Worm (Caenorhabditis elegans) whole organism, late embryonic: Measurements from ENCODE around the gene T24H7.8.

ENCODE experiments used
- C38D4.7 ChIP-seq: fragments of 200-800 bp; sonication (Bioruptor generic); optimal IDR thresholded peaks from 2 replicates; lab custom pipeline; 2018; ENCODE audit warnings: mild to moderate bottlenecking, missing genetic modification characterization, moderate library complexity, missing compliant biosample characterization
- F13H6.1 ChIP-seq: sonication (generic microtip); optimal IDR thresholded peaks from 2 replicates; lab custom pipeline; 2016; ENCODE audit warnings: missing genetic modification characterization, missing compliant biosample characterization
- T23F11.4 ChIP-seq: fragments of 200-800 bp; sonication (Bioruptor generic); optimal IDR thresholded peaks from 2 replicates; lab custom pipeline; 2018; ENCODE audit warnings: mild to moderate bottlenecking, missing genetic modification characterization, missing compliant biosample characterization
- Y22D7AL.16 ChIP-seq: sonication (generic microtip); optimal IDR thresholded peaks from 2 replicates; lab custom pipeline; 2016; ENCODE audit warnings: missing genetic modification characterization, missing compliant biosample characterization
- ceh-19 ChIP-seq: fragments of 200-800 bp; sonication (Bioruptor generic); optimal IDR thresholded peaks from 2 replicates; lab custom pipeline; 2018; ENCODE audit warnings: mild to moderate bottlenecking, missing genetic modification characterization, missing compliant biosample characterization
- ceh-22 ChIP-seq: sonication (generic microtip); optimal IDR thresholded peaks from 2 replicates; lab custom pipeline; 2017; ENCODE audit warnings: missing biosample characterization, missing genetic modification characterization
- ceh-24 ChIP-seq: sonication (generic microtip); optimal IDR thresholded peaks from 2 replicates; lab custom pipeline; 2016; ENCODE audit warnings: mild to moderate bottlenecking, missing genetic modification characterization, missing compliant biosample characterization
- ceh-30 ChIP-seq: fragments of 150-350 bp; optimal IDR thresholded peaks from 2 replicates; lab custom pipeline; 2014; ENCODE audit warnings: missing biosample characterization, missing genetic modification characterization
- ceh-31 ChIP-seq: sonication (generic microtip); optimal IDR thresholded peaks from 2 replicates; lab custom pipeline; 2016; ENCODE audit warnings: missing genetic modification characterization, missing compliant biosample characterization
- ceh-6 ChIP-seq: fragments of 200-800 bp; sonication (Bioruptor generic); optimal IDR thresholded peaks from 2 replicates; lab custom pipeline; 2018; ENCODE audit warnings: mild to moderate bottlenecking, missing genetic modification characterization, missing compliant biosample characterization
- ceh-9 ChIP-seq: sonication (generic microtip); optimal IDR thresholded peaks from 2 replicates; lab custom pipeline; 2016; ENCODE audit warnings: mild to moderate bottlenecking, missing genetic modification characterization, inconsistent platforms, missing compliant biosample characterization
- dmd-4 ChIP-seq: sonication (generic microtip); optimal IDR thresholded peaks from 2 replicates; lab custom pipeline; 2016; ENCODE audit warnings: borderline replicate concordance, missing genetic modification characterization, missing compliant biosample characterization
- dve-1 ChIP-seq: sonication (generic microtip); optimal IDR thresholded peaks from 2 replicates; lab custom pipeline; 2017; ENCODE audit warnings: antibody characterized with exemption, mild to moderate bottlenecking, missing genetic modification characterization, missing compliant biosample characterization
- elt-4 ChIP-seq: sonication (generic microtip); optimal IDR thresholded peaks from 2 replicates; lab custom pipeline; 2016; ENCODE audit warnings: missing genetic modification characterization, missing compliant biosample characterization
- eyg-1 ChIP-seq: sonication (generic microtip); optimal IDR thresholded peaks from 2 replicates; lab custom pipeline; 2016; ENCODE audit warnings: missing genotype, missing genetic modification characterization, missing compliant biosample characterization
- fax-1 ChIP-seq: sonication (generic microtip); optimal IDR thresholded peaks from 2 replicates; lab custom pipeline; 2016; ENCODE audit warnings: missing genotype, missing genetic modification characterization, missing compliant biosample characterization
- gmeb-2 ChIP-seq: sonication (generic microtip); optimal IDR thresholded peaks from 2 replicates; lab custom pipeline; 2016; ENCODE audit warnings: missing genetic modification characterization, inconsistent platforms, missing compliant biosample characterization
- hlh-13 ChIP-seq: fragments of 200-800 bp; sonication (Bioruptor generic); optimal IDR thresholded peaks from 2 replicates; lab custom pipeline; 2018; ENCODE audit warnings: mild to moderate bottlenecking, missing genetic modification characterization, missing compliant biosample characterization
- hlh-6 ChIP-seq: sonication (generic microtip); optimal IDR thresholded peaks from 2 replicates; lab custom pipeline; 2016; ENCODE audit warnings: missing genotype, missing genetic modification characterization, missing compliant biosample characterization
- hlh-8 ChIP-seq: sonication (generic microtip); optimal IDR thresholded peaks from 2 replicates; lab custom pipeline; 2016; ENCODE audit warnings: missing genotype, missing genetic modification characterization, missing compliant biosample characterization
- mec-3 ChIP-seq: sonication (generic microtip); optimal IDR thresholded peaks from 2 replicates; lab custom pipeline; 2016; ENCODE audit warnings: borderline replicate concordance, missing genetic modification characterization, missing compliant biosample characterization
- nfya-1 ChIP-seq: sonication (generic microtip); optimal IDR thresholded peaks from 2 replicates; lab custom pipeline; 2017; ENCODE audit warnings: missing genetic modification characterization, mild to moderate bottlenecking, missing compliant biosample characterization, antibody characterized with exemption, moderate library complexity
- nhr-232 ChIP-seq: sonication (generic microtip); optimal IDR thresholded peaks from 2 replicates; lab custom pipeline; 2016; ENCODE audit warnings: missing genetic modification characterization, missing compliant biosample characterization
- npax-4 ChIP-seq: sonication (generic microtip); optimal IDR thresholded peaks from 2 replicates; lab custom pipeline; 2016; ENCODE audit warnings: missing genetic modification characterization, missing compliant biosample characterization
- odd-2 ChIP-seq: sonication (generic microtip); optimal IDR thresholded peaks from 2 replicates; lab custom pipeline; 2017; ENCODE audit warnings: antibody characterized with exemption, mild to moderate bottlenecking, missing genetic modification characterization, missing compliant biosample characterization
- pat-9 ChIP-seq: fragments of 200-800 bp; sonication (Bioruptor generic); optimal IDR thresholded peaks from 2 replicates; lab custom pipeline; 2018; ENCODE audit warnings: mild to moderate bottlenecking, missing genetic modification characterization, moderate library complexity, missing compliant biosample characterization
- pha-4 ChIP-seq: fragments of 150-350 bp; optimal IDR thresholded peaks from 2 replicates; lab custom pipeline; 2018; ENCODE audit warnings: missing biosample characterization, missing genetic modification reagents, missing genetic modification characterization
- pqm-1 ChIP-seq: sonication (generic microtip); optimal IDR thresholded peaks from 2 replicates; lab custom pipeline; 2016; ENCODE audit warnings: missing genetic modification characterization, missing compliant biosample characterization
- pros-1 ChIP-seq: fragments of 150-350 bp; optimal IDR thresholded peaks from 2 replicates; lab custom pipeline; 2014; ENCODE audit warnings: missing biosample characterization, missing genetic modification reagents, missing genetic modification characterization
- rnt-1 ChIP-seq: sonication (generic microtip); optimal IDR thresholded peaks from 2 replicates; lab custom pipeline; 2016; ENCODE audit warnings: missing genetic modification characterization, missing compliant biosample characterization
- sox-2 ChIP-seq: fragments of 200-800 bp; sonication (Bioruptor generic); IDR thresholded peaks from 2 replicates; pipeline ENCODE4 v1.3.6; 2022; ENCODE audit warnings: missing genetic modification reagents, missing genetic modification characterization, missing compliant biosample characterization
- sox-4 ChIP-seq: sonication (generic microtip); optimal IDR thresholded peaks from 2 replicates; lab custom pipeline; 2017; ENCODE audit warnings: mild to moderate bottlenecking, missing genetic modification characterization, inconsistent platforms, missing compliant biosample characterization
- tbx-2 ChIP-seq: sonication (generic microtip); optimal IDR thresholded peaks from 2 replicates; lab custom pipeline; 2016; ENCODE audit warnings: missing genetic modification characterization, missing compliant biosample characterization
- ttx-3 ChIP-seq: sonication (generic microtip); optimal IDR thresholded peaks from 2 replicates; lab custom pipeline; 2016; ENCODE audit warnings: missing genetic modification reagents, missing genetic modification characterization, missing compliant biosample characterization
- unc-3 ChIP-seq, 2 experiments: fragments of 200-800 bp in 1 of 2; sonication (Bioruptor generic) in 1 of 2; sonication (generic microtip) in 1 of 2; conservative IDR thresholded peaks in 1 of 2; optimal IDR thresholded peaks in 1 of 2; 2 replicates each; pipeline versions ENCODE4 v1.3.6 to Lab custom; 2016 to 2022; ENCODE audit warnings: missing compliant biosample characterization in 2 of 2, missing genetic modification characterization in 2 of 2, missing genetic modification reagents in 1 of 2
- unc-42 ChIP-seq: sonication (generic microtip); optimal IDR thresholded peaks from 2 replicates; lab custom pipeline; 2016; ENCODE audit warnings: missing genotype, missing genetic modification characterization, missing compliant biosample characterization
- zip-5 ChIP-seq: sonication (generic microtip); optimal IDR thresholded peaks from 2 replicates; lab custom pipeline; 2016; ENCODE audit warnings: missing genetic modification characterization, missing compliant biosample characterization
- ztf-16 ChIP-seq: sonication (generic microtip); optimal IDR thresholded peaks from 2 replicates; lab custom pipeline; 2017; ENCODE audit warnings: missing genetic modification characterization, missing compliant biosample characterization

The T24H7.8 gene

ce11 chrII:6222558-6222957 lies 19.3 kb upstream of the T24H7.8 start, which contains the start of gene C30B5.6:
C30B5.6 (minus strand) TSS chrII:6222658.
- TF ChIP-seq gmeb-2 (tag; lab: Kevin White, UChicago), result no peak
- no peak for TF ChIP-seq mec-3 (tag; lab: Kevin White, UChicago)
- no peak for TF ChIP-seq hlh-6 (tag; lab: Kevin White, UChicago)
- TF ChIP-seq ttx-3 (tag; lab: Kevin White, UChicago), result no peak
- TF ChIP-seq sox-2 (GFP tag; lab: Robert Waterston, UW), result no peak
- no peak for TF ChIP-seq pros-1 (tag; lab: Kevin White, UChicago)
- TF ChIP-seq sox-4 (tag; lab: Kevin White, UChicago), result no peak
- TF ChIP-seq hlh-13 (GFP tag; lab: Kevin White, UChicago), result no peak
- no peak for TF ChIP-seq ceh-6 (GFP tag; lab: Kevin White, UChicago)
- TF ChIP-seq pha-4 (tag; lab: Kevin White, UChicago), result no peak
- no peak for TF ChIP-seq fax-1

DNA sequence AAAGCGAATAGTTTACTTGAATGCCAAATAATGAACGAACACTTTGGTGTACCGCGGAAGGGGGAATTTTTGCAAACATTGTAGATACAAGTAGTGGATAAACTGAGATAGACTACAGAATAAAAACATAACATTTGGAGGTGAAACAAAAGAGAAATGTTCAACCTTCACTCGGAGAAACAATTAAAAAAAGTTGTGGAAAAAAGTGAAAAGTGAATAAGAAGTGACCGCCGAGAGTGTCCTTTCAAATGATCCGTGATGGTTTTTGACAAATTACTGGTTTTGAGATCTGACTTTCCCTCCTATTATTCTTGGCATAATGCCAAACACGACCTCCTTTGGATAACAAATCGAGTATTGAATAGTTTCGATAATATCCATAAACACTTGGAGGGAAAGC lies 18.1 kb upstream of the T24H7.8 start:
- TF ChIP-seq C38D4.7 (GFP tag; lab: Kevin White, UChicago), result no peak
- no peak for TF ChIP-seq unc-3 (GFP tag; conservative IDR thresholded peaks at IDR 0.05; lab: Robert Waterston, UW)
- TF ChIP-seq unc-3 (tag; optimal IDR thresholded peaks at IDR 0.05; lab: Kevin White, UChicago), result no peak
- TF ChIP-seq ceh-22 (tag; lab: Kevin White, UChicago), result no peak
- no peak for TF ChIP-seq pha-4 (tag; lab: Kevin White, UChicago)
- no peak for TF ChIP-seq dmd-4 (tag; lab: Kevin White, UChicago)
- no peak for TF ChIP-seq ceh-9
- TF ChIP-seq rnt-1 (tag; lab: Kevin White, UChicago), result no peak
- TF ChIP-seq Y22D7AL.16 (tag; lab: Kevin White, UChicago), result no peak
- no peak for TF ChIP-seq nfya-1 (tag; lab: Kevin White, UChicago)
- TF ChIP-seq tbx-2 (tag; lab: Kevin White, UChicago), result no peak
- TF ChIP-seq fax-1, result no peak
- no peak for TF ChIP-seq nhr-232 (tag; lab: Kevin White, UChicago)

DNA sequence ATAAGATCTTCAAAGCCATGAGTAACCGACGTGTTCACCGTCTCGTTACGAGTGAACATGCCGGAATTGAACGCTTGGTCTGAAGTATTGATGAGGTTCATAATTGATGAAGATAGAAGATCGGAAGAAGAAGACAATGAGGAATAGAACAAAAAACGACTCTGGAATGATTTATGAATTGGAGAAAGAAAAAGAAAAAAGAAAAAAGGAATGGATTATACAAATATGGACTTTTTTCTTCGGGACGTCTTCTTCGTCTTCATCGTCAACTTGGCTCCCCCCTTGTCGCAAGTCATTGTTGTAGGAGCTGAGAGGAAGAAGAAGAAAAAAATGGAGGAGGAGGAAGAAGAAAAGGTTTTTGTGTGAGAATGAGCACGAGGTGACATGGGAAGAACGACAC lies 14.9 kb upstream of the T24H7.8 start, which contains the start of gene srsy-2:
srsy-2 (minus strand) TSS at position 101 of the 400 bp plus-strand sequence.
- TF ChIP-seq pat-9 (tag; lab: Kevin White, UChicago) (no peak), gmeb-2 (tag; lab: Kevin White, UChicago) (no peak), eyg-1 (tag; lab: Kevin White, UChicago) (no peak), odd-2 (tag; lab: Kevin White, UChicago) (no peak), unc-42 (tag; lab: Kevin White, UChicago) (no peak), ceh-24 (tag; lab: Kevin White, UChicago) (no peak), hlh-8 (tag; lab: Kevin White, UChicago) (no peak), ceh-19 (GFP tag; lab: Kevin White, UChicago) (no peak), tbx-2 (tag; lab: Kevin White, UChicago) (no peak), npax-4 (tag; lab: Kevin White, UChicago) (no peak), hlh-6 (tag; lab: Kevin White, UChicago) (no peak), ceh-22 (tag; lab: Kevin White, UChicago) (no peak), elt-4 (tag; lab: Kevin White, UChicago) (no peak), pqm-1 (no peak), sox-2 (GFP tag; lab: Robert Waterston, UW) (no peak), F13H6.1 (tag; lab: Kevin White, UChicago) (no peak), ztf-16 (tag; lab: Kevin White, UChicago) (no peak)
- TF ChIP-seq, all 69 proteins: peak for 0

DNA sequence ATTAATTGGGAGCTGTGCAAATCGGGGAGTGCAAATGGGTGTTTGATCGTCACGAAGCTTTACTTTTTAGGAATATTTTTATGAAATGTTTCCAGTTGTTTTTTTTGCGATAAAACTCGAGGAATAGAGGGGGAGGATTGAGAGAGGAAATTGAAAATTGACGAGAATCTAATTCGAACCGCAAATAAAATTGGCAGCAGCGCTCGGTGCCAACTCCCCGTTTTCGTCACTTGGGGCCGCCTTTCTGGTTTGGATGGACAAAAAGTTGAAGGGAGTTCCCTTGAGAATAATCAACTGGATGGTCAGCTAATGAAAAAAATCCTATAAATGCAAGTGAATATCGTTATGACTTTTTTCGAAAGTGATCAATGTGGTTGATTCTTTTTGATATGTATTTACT lies 11.7 kb upstream of the T24H7.8 start:
- TF ChIP-seq dve-1 (tag; lab: Kevin White, UChicago), result no peak
- no peak for TF ChIP-seq unc-3 (GFP tag; conservative IDR thresholded peaks at IDR 0.05; lab: Robert Waterston, UW)
- TF ChIP-seq unc-3 (tag; optimal IDR thresholded peaks at IDR 0.05; lab: Kevin White, UChicago), result no peak
- TF ChIP-seq ceh-30 (tag; lab: Kevin White, UChicago), result no peak
- no peak for TF ChIP-seq zip-5
- no peak for TF ChIP-seq T23F11.4 (GFP tag; lab: Kevin White, UChicago)
- TF ChIP-seq ceh-9, result no peak
- peak; percentile 61 for TF ChIP-seq unc-42 (tag; lab: Kevin White, UChicago)
- no peak for TF ChIP-seq ceh-31 (tag; lab: Kevin White, UChicago)
